Fruit fly (Drosophila melanogaster): ENCODE measurements around the gene CG11693.

- no peak for TF ChIP-seq Sin3A (optimal IDR thresholded peaks at IDR 0.05)
- no peak for TF ChIP-seq Bteb2 (GFP tag; optimal IDR thresholded peaks at IDR 0.05)
- no peak for TF ChIP-seq Ravus (GFP tag; IDR thresholded peaks at IDR 0.05)
- no peak for TF ChIP-seq ssp (GFP tag; IDR thresholded peaks at IDR 0.05)
- no peak for TF ChIP-seq seq (GFP tag; IDR thresholded peaks at IDR 0.05)
- TF ChIP-seq Ets65A (GFP tag): no peak
- no peak for TF ChIP-seq CG2202 (tag; optimal IDR thresholded peaks at IDR 0.05)
- no peak for TF ChIP-seq CG15011 (GFP tag; optimal IDR thresholded peaks at IDR 0.05)
- TF ChIP-seq CG17912 (GFP tag; optimal IDR thresholded peaks at IDR 0.05): no peak
- TF ChIP-seq tup (GFP tag; optimal IDR thresholded peaks at IDR 0.05): no peak
- no peak for TF ChIP-seq CG9609 (GFP tag; optimal IDR thresholded peaks at IDR 0.05)
- no peak for TF ChIP-seq cas (GFP tag; IDR thresholded peaks at IDR 0.05)
Measured at dm6 chr3R:8312037-8312436, 1.5 kb upstream of the CG11693 start, which contains the start of the genes CG11694 and CG11698.

Data from whole organism, embryonic.